Fruit fly (Drosophila melanogaster) whole organism, embryonic: ENCODE results near the gene drm.
A peak's percentile ranks its signal among the peaks of the same experiment; 100 is the strongest.

ENCODE experiments used
- Atf-2 ChIP-seq: fragments of 200-800 bp; sonication (Bioruptor generic); optimal IDR thresholded peaks from 2 replicates; lab custom pipeline; 2016; ENCODE audit warnings: missing biosample characterization, missing genetic modification characterization
- CG10366 ChIP-seq: fragments of 200-800 bp; sonication (Bioruptor generic); IDR thresholded peaks from 2 replicates; pipeline ENCODE4 v1.3.6; 2022; ENCODE audit warnings: missing biosample characterization, missing genetic modification characterization
- CG11695 ChIP-seq: fragments of 200-800 bp; sonication (Bioruptor generic); IDR thresholded peaks from 3 replicates; pipeline ENCODE4 v1.3.6; 2022; ENCODE audit warnings: missing biosample characterization, missing genetic modification characterization
- CG12071 ChIP-seq: fragments of 200-800 bp; sonication (Bioruptor generic); optimal IDR thresholded peaks from 3 replicates; lab custom pipeline; 2018; ENCODE audit warnings: missing biosample characterization, mild to moderate bottlenecking, missing genetic modification characterization
- CG12236 ChIP-seq: fragments of 200-800 bp; sonication (Bioruptor generic); optimal IDR thresholded peaks from 2 replicates; lab custom pipeline; 2016; ENCODE audit warnings: missing biosample characterization, missing genetic modification characterization
- CG14860 ChIP-seq: fragments of 200-800 bp; sonication (Bioruptor generic); IDR thresholded peaks from 3 replicates; pipeline ENCODE4 v1.3.6; 2022; ENCODE audit warnings: missing biosample characterization, missing genetic modification characterization; ENCODE audit not compliant: partially characterized antibody
- CG15696 ChIP-seq: fragments of 200-800 bp; sonication (Bioruptor generic); optimal IDR thresholded peaks from 2 replicates; lab custom pipeline; 2019; ENCODE audit warnings: missing biosample characterization, mild to moderate bottlenecking, missing genetic modification characterization, moderate library complexity
- CG1602 ChIP-seq: fragments of 200-800 bp; sonication (Bioruptor generic); optimal IDR thresholded peaks from 3 replicates; lab custom pipeline; 2016; ENCODE audit warnings: missing biosample characterization, missing genetic modification characterization
- CG16779 ChIP-seq: fragments of 200-800 bp; sonication (Bioruptor generic); IDR thresholded peaks from 2 replicates; pipeline ENCODE4 v1.3.6; 2022; ENCODE audit warnings: missing biosample characterization, missing genetic modification characterization
- CG17829 ChIP-seq: fragments of 200-800 bp; optimal IDR thresholded peaks from 2 replicates; lab custom pipeline; 2019; ENCODE audit warnings: missing biosample characterization, mild to moderate bottlenecking, missing genetic modification characterization, moderate library complexity
- CG18476 ChIP-seq: fragments of 200-800 bp; sonication (Bioruptor generic); optimal IDR thresholded peaks from 2 replicates; lab custom pipeline; 2016; ENCODE audit warnings: missing biosample characterization, mild to moderate bottlenecking, missing genetic modification characterization
- CG30431 ChIP-seq: fragments of 200-800 bp; sonication (Bioruptor generic); optimal IDR thresholded peaks from 2 replicates; lab custom pipeline; 2017; ENCODE audit warnings: missing biosample characterization, missing genetic modification characterization
- CG31441 ChIP-seq: fragments of 200-800 bp; sonication (Bioruptor generic); IDR thresholded peaks from 2 replicates; pipeline ENCODE4 v1.3.6; 2022; ENCODE audit warnings: missing biosample characterization, missing genetic modification characterization
- CG3726 ChIP-seq: fragments of 200-800 bp; sonication (Bioruptor generic); IDR thresholded peaks from 3 replicates; pipeline ENCODE4, ENCODE4 v1.3.6; 2022; ENCODE audit warnings: missing biosample characterization, missing genetic modification characterization
- CG4360 ChIP-seq: fragments of 200-800 bp; sonication (Bioruptor generic); IDR thresholded peaks from 2 replicates; pipeline ENCODE4 v1.3.6; 2022; ENCODE audit warnings: missing biosample characterization, missing genetic modification characterization
- CG6765 ChIP-seq: fragments of 200-800 bp; sonication (Bioruptor generic); optimal IDR thresholded peaks from 3 replicates; lab custom pipeline; 2017; ENCODE audit warnings: missing biosample characterization, mild to moderate bottlenecking, missing genetic modification characterization
- CG9215 ChIP-seq: fragments of 200-800 bp; sonication (Bioruptor generic); IDR thresholded peaks from 2 replicates; pipeline ENCODE4 v1.3.6; 2022; ENCODE audit warnings: missing biosample characterization, missing genetic modification characterization
- CG9817 ChIP-seq: fragments of 200-800 bp; sonication (Bioruptor generic); optimal IDR thresholded peaks from 2 replicates; lab custom pipeline; 2018; ENCODE audit warnings: missing biosample characterization, mild to moderate bottlenecking, missing genetic modification characterization, moderate library complexity
- Dfd ChIP-seq, 2 experiments: fragments of >200 bp; optimal IDR thresholded peaks; 2 replicates each; lab custom pipeline; 2017; ENCODE audit warnings: missing biosample characterization in 2 of 2, missing genetic modification characterization in 2 of 2
- Fer3 ChIP-seq: fragments of 200-800 bp; sonication (Bioruptor generic); optimal IDR thresholded peaks from 2 replicates; lab custom pipeline; 2018; ENCODE audit warnings: missing biosample characterization, mild to moderate bottlenecking, missing genetic modification characterization, moderate library complexity
- Hmr ChIP-seq: fragments of 200-800 bp; sonication (Bioruptor generic); optimal IDR thresholded peaks from 3 replicates; lab custom pipeline; 2017; ENCODE audit warnings: mild to moderate bottlenecking, missing biosample characterization, missing genetic modification reagents, missing genetic modification characterization
- Hr51 ChIP-seq, 2 experiments: fragments of 200-800 bp; sonication (Bioruptor generic); optimal IDR thresholded peaks; 2 replicates in 1 of 2; 3 replicates in 1 of 2; lab custom pipeline; 2016 to 2018; ENCODE audit warnings: missing biosample characterization in 2 of 2, missing genetic modification characterization in 2 of 2, mild to moderate bottlenecking in 1 of 2, moderate library complexity in 1 of 2
- Mad ChIP-seq: fragments of 200-800 bp; sonication (Bioruptor generic); optimal IDR thresholded peaks from 2 replicates; lab custom pipeline; 2016; ENCODE audit warnings: missing biosample characterization, missing genetic modification characterization
- Opbp ChIP-seq: fragments of 200-800 bp; sonication (Bioruptor generic); IDR thresholded peaks from 3 replicates; pipeline ENCODE4 v1.3.6; 2022; ENCODE audit warnings: missing biosample characterization, missing genetic modification characterization; ENCODE audit not compliant: partially characterized antibody
- Ptx1 ChIP-seq: fragments of 200-800 bp; sonication (Bioruptor generic); IDR thresholded peaks from 2 replicates; pipeline ENCODE4 v1.3.6; 2022; ENCODE audit warnings: missing biosample characterization, missing genetic modification characterization
- Six4 ChIP-seq: fragments of 200-800 bp; sonication (Bioruptor generic); optimal IDR thresholded peaks from 2 replicates; lab custom pipeline; 2016; ENCODE audit warnings: missing biosample characterization, missing genetic modification characterization
- Xrp1 ChIP-seq: fragments of 200-800 bp; sonication (Bioruptor generic); IDR thresholded peaks from 2 replicates; pipeline ENCODE4 v1.3.6; 2022; ENCODE audit warnings: missing biosample characterization, missing genetic modification characterization
- YL-1 ChIP-seq: fragments of 200-800 bp; sonication (Bioruptor generic); optimal IDR thresholded peaks from 3 replicates; lab custom pipeline; 2017; ENCODE audit warnings: missing biosample characterization, mild to moderate bottlenecking, missing genetic modification characterization
- az2 ChIP-seq: fragments of 200-800 bp; sonication (Bioruptor generic); optimal IDR thresholded peaks from 3 replicates; lab custom pipeline; 2016; ENCODE audit warnings: missing biosample characterization, missing genetic modification characterization
- cas ChIP-seq: fragments of 200-800 bp; sonication (Bioruptor generic); IDR thresholded peaks from 2 replicates; pipeline ENCODE4 v1.3.6; 2022; ENCODE audit warnings: missing biosample characterization, missing genetic modification characterization
- crol ChIP-seq: fragments of 200-800 bp; sonication (Bioruptor generic); IDR thresholded peaks from 2 replicates; pipeline ENCODE4 v1.3.6; 2022; ENCODE audit warnings: missing biosample characterization, missing genetic modification characterization
- da ChIP-seq: fragments of 200-800 bp; sonication (Bioruptor generic); optimal IDR thresholded peaks from 2 replicates; lab custom pipeline; 2016; ENCODE audit warnings: missing biosample characterization, missing genetic modification characterization
- emc ChIP-seq: fragments of 200-800 bp; sonication (Bioruptor generic); optimal IDR thresholded peaks from 2 replicates; lab custom pipeline; 2016; ENCODE audit warnings: missing biosample characterization, missing genetic modification characterization
- en ChIP-seq: fragments of 200-800 bp; sonication (Bioruptor generic); optimal IDR thresholded peaks from 2 replicates; lab custom pipeline; 2016; ENCODE audit warnings: missing biosample characterization, missing genetic modification characterization
- hbn ChIP-seq: fragments of 200-800 bp; sonication (Bioruptor generic); IDR thresholded peaks from 2 replicates; pipeline ENCODE4 v1.3.6; 2022; ENCODE audit warnings: missing biosample characterization, missing genetic modification characterization; ENCODE audit not compliant: partially characterized antibody
- inv ChIP-seq: fragments of 200-800 bp; sonication (Bioruptor generic); IDR thresholded peaks from 2 replicates; pipeline ENCODE4 v1.3.6; 2022; ENCODE audit warnings: missing biosample characterization, missing genetic modification characterization; ENCODE audit not compliant: partially characterized antibody
- lola ChIP-seq, 3 experiments: fragments of >200 bp in 2 of 3; fragments of 200-800 bp in 1 of 3; sonication (Bioruptor generic) in 1 of 3; optimal IDR thresholded peaks; 2 replicates each; lab custom pipeline; 2017 to 2019; ENCODE audit warnings: missing biosample characterization in 3 of 3, missing genetic modification characterization in 3 of 3, mild to moderate bottlenecking in 1 of 3, moderate library complexity in 1 of 3
- nerfin-1 ChIP-seq: fragments of 200-800 bp; sonication (Bioruptor generic); optimal IDR thresholded peaks from 3 replicates; lab custom pipeline; 2019; ENCODE audit warnings: missing biosample characterization, mild to moderate bottlenecking, missing genetic modification characterization, moderate library complexity
- prd ChIP-seq, 3 experiments: fragments of >200 bp in 2 of 3; fragments of 200-800 bp in 1 of 3; sonication (Bioruptor generic) in 1 of 3; optimal IDR thresholded peaks in 2 of 3; IDR thresholded peaks in 1 of 3; 2 replicates in 2 of 3; 3 replicates in 1 of 3; pipeline versions ENCODE4 v1.3.6 to Lab custom; 2017 to 2022; ENCODE audit warnings: missing biosample characterization in 1 of 3, missing genetic modification characterization in 1 of 3
- pros ChIP-seq: fragments of 200-800 bp; sonication (Bioruptor generic); optimal IDR thresholded peaks from 3 replicates; lab custom pipeline; 2019; ENCODE audit warnings: missing biosample characterization, mild to moderate bottlenecking, missing genetic modification characterization, moderate library complexity
- run ChIP-seq: fragments of 200-800 bp; sonication (Bioruptor generic); optimal IDR thresholded peaks from 3 replicates; lab custom pipeline; 2018; ENCODE audit warnings: missing biosample characterization, mild to moderate bottlenecking, missing genetic modification characterization
- schlank ChIP-seq: fragments of 200-800 bp; sonication (Bioruptor generic); optimal IDR thresholded peaks from 2 replicates; lab custom pipeline; 2018; ENCODE audit warnings: missing biosample characterization, mild to moderate bottlenecking, missing genetic modification characterization
- sisA ChIP-seq: fragments of 200-800 bp; sonication (Bioruptor generic); IDR thresholded peaks from 2 replicates; pipeline ENCODE4 v1.3.6; 2022; ENCODE audit warnings: missing biosample characterization, missing genetic modification characterization
- ssp ChIP-seq: fragments of 200-800 bp; sonication (Bioruptor generic); IDR thresholded peaks from 2 replicates; pipeline ENCODE4 v1.3.6; 2022; ENCODE audit warnings: missing biosample characterization, missing genetic modification characterization
- trem ChIP-seq: fragments of 200-800 bp; optimal IDR thresholded peaks from 3 replicates; lab custom pipeline; 2019; ENCODE audit warnings: missing biosample characterization, mild to moderate bottlenecking, missing genetic modification characterization, moderate library complexity
- tx ChIP-seq: fragments of 200-800 bp; sonication (Bioruptor generic); optimal IDR thresholded peaks from 2 replicates; lab custom pipeline; 2016; ENCODE audit warnings: missing biosample characterization, missing genetic modification characterization
- usp ChIP-seq: fragments of >200 bp; optimal IDR thresholded peaks from 2 replicates; lab custom pipeline; 2017; ENCODE audit warnings: missing biosample characterization, missing genetic modification characterization
- vfl ChIP-seq: fragments of 200-800 bp; sonication (Bioruptor generic); optimal IDR thresholded peaks from 2 replicates; lab custom pipeline; 2016; ENCODE audit warnings: missing biosample characterization, missing genetic modification characterization
- vnd ChIP-seq: fragments of 200-800 bp; sonication (Bioruptor generic); IDR thresholded peaks from 3 replicates; pipeline ENCODE4 v1.3.6; 2022; ENCODE audit warnings: missing biosample characterization, missing genetic modification characterization; ENCODE audit not compliant: partially characterized antibody
- z ChIP-seq: fragments of 200-800 bp; sonication (Bioruptor generic); IDR thresholded peaks from 3 replicates; pipeline ENCODE4 v1.3.6; 2022; ENCODE audit warnings: missing biosample characterization, missing genetic modification characterization

The drm gene

dm6 chr2L:3555408-3556058 lies 16.5 kb downstream of the drm start (continued):
- TF ChIP-seq schlank (tag; lab: Kevin White, UChicago): no peak
- no peak for TF ChIP-seq z (GFP tag; lab: Robert Waterston, UW)
- no peak for TF ChIP-seq sisA (GFP tag; lab: Robert Waterston, UW)
- TF ChIP-seq Opbp (GFP tag; lab: Robert Waterston, UW): no peak
- TF ChIP-seq YL-1 (GFP tag; lab: Kevin White, UChicago): no peak
- no peak for TF ChIP-seq CG3726 (GFP tag; lab: Robert Waterston, UW)
- TF ChIP-seq CG12071 (GFP tag; lab: Kevin White, UChicago): no peak
- no peak for TF ChIP-seq CG18476 (GFP tag; lab: Kevin White, UChicago)
- TF ChIP-seq en (GFP tag; lab: Kevin White, UChicago): no peak
- no peak for TF ChIP-seq Mad (GFP tag; lab: Kevin White, UChicago)
- TF ChIP-seq trem (tag; lab: Kevin White, UChicago): no peak
- TF ChIP-seq CG30431 (GFP tag; lab: Kevin White, UChicago): no peak
- no peak for TF ChIP-seq tx (GFP tag; lab: Kevin White, UChicago)
- no peak for TF ChIP-seq CG16779 (GFP tag; lab: Robert Waterston, UW)
- TF ChIP-seq Atf-2 (GFP tag; lab: Kevin White, UChicago): no peak
- TF ChIP-seq CG1602 (GFP tag; lab: Kevin White, UChicago): no peak
- TF ChIP-seq CG14860 (GFP tag; lab: Robert Waterston, UW): no peak; the same call in 2 of the 3 replicates
- TF ChIP-seq run (tag; lab: Kevin White, UChicago): no peak
- TF ChIP-seq inv (GFP tag; lab: Robert Waterston, UW): no peak; the same call in 1 of the 2 replicates
- TF ChIP-seq Six4 (GFP tag; lab: Kevin White, UChicago): no peak
- TF ChIP-seq ssp (GFP tag; lab: Robert Waterston, UW): no peak
- no peak for TF ChIP-seq crol (GFP tag; lab: Robert Waterston, UW)
- TF ChIP-seq CG9817 (tag; lab: Kevin White, UChicago): no peak
- no peak for TF ChIP-seq prd (optimal IDR thresholded peaks at IDR 0.05; lab: Kevin White, UChicago)
- TF ChIP-seq prd (GFP tag; IDR thresholded peaks at IDR 0.05; lab: Robert Waterston, UW): peak; percentile 75
- no peak for TF ChIP-seq Hr51 (GFP tag; optimal IDR thresholded peaks at IDR 0.05; lab: Kevin White, UChicago)
- TF ChIP-seq lola (GFP tag; optimal IDR thresholded peaks at IDR 0.05; lab: Kevin White, UChicago): peak in 1 of 3 experiments; percentile 65
- no peak for TF ChIP-seq emc (GFP tag; lab: Kevin White, UChicago)
- no peak for TF ChIP-seq CG6765 (GFP tag; lab: Kevin White, UChicago)
- TF ChIP-seq az2: no peak
- TF ChIP-seq da (GFP tag; lab: Kevin White, UChicago): no peak
- TF ChIP-seq CG10366: no peak; the same call in 1 of the 2 replicates
- no peak for TF ChIP-seq CG12236 (GFP tag; lab: Kevin White, UChicago)
- TF ChIP-seq CG15696 (tag; lab: Kevin White, UChicago): peak; percentile 79
- peak; percentile 37 for TF ChIP-seq CG17829 (tag; lab: Kevin White, UChicago)
- no peak for TF ChIP-seq CG4360 (GFP tag; lab: Robert Waterston, UW)
- TF ChIP-seq CG31441 (GFP tag; lab: Robert Waterston, UW): peak; percentile 40; the same call in 1 of the 2 replicates
- TF ChIP-seq vfl (GFP tag; lab: Kevin White, UChicago): no peak
- no peak for TF ChIP-seq cas (GFP tag; lab: Robert Waterston, UW)
- TF ChIP-seq CG11695: 0 out of 3 replicates have a peak, but pooled peaks have one; percentile 25
- no peak for TF ChIP-seq CG9215 (GFP tag; lab: Robert Waterston, UW)
- TF ChIP-seq pros (GFP tag; lab: Kevin White, UChicago): no peak
- no peak for TF ChIP-seq hbn (GFP tag; lab: Robert Waterston, UW)
- TF ChIP-seq Hmr (GFP tag; lab: Kevin White, UChicago): no peak
- no peak for TF ChIP-seq Ptx1
- TF ChIP-seq Xrp1 (GFP tag; lab: Robert Waterston, UW): peak; percentile 89
- TF ChIP-seq usp (GFP tag; lab: Kevin White, UChicago): no peak
- TF ChIP-seq nerfin-1 (tag; lab: Kevin White, UChicago): peak; percentile 16
- no peak for TF ChIP-seq Fer3 (tag; lab: Kevin White, UChicago)
- TF ChIP-seq vnd (GFP tag; lab: Robert Waterston, UW): no peak
- no peak for TF ChIP-seq Dfd (GFP tag; optimal IDR thresholded peaks at IDR 0.05; lab: Kevin White, UChicago)
